Worm (Caenorhabditis elegans) whole organism, L3 larva: ENCODE results near the gene F07H5.13.
A peak's percentile ranks its signal among the peaks of the same experiment; 100 is the strongest.

Source experiments
- lin-39 ChIP-seq: fragments of 150-350 bp; optimal IDR thresholded peaks from 2 replicates; lab custom pipeline; 2018; ENCODE audit warnings: missing biosample characterization, missing genetic modification reagents, missing genetic modification characterization
- lsy-12 ChIP-seq: sonication (generic microtip); optimal IDR thresholded peaks from 2 replicates; lab custom pipeline; 2016; ENCODE audit warnings: mild to moderate bottlenecking, missing genetic modification characterization, missing compliant biosample characterization
- nhr-25 ChIP-seq: sonication (generic microtip); optimal IDR thresholded peaks from 2 replicates; lab custom pipeline; 2017; ENCODE audit warnings: missing biosample characterization, missing genetic modification characterization
- pha-4 ChIP-seq: fragments of 150-350 bp; optimal IDR thresholded peaks from 2 replicates; lab custom pipeline; 2014; ENCODE audit warnings: missing biosample characterization, missing genetic modification reagents, missing genetic modification characterization
- tbx-2 ChIP-seq: sonication (generic microtip); optimal IDR thresholded peaks from 2 replicates; lab custom pipeline; 2016; ENCODE audit warnings: mild to moderate bottlenecking, missing genetic modification characterization, missing compliant biosample characterization
- unc-62 ChIP-seq: fragments of 150-350 bp; sonication (generic microtip); optimal IDR thresholded peaks from 4 replicates; lab custom pipeline; 2014; ENCODE audit warnings: missing biosample characterization, missing genetic modification reagents, missing genetic modification characterization

DNA sequence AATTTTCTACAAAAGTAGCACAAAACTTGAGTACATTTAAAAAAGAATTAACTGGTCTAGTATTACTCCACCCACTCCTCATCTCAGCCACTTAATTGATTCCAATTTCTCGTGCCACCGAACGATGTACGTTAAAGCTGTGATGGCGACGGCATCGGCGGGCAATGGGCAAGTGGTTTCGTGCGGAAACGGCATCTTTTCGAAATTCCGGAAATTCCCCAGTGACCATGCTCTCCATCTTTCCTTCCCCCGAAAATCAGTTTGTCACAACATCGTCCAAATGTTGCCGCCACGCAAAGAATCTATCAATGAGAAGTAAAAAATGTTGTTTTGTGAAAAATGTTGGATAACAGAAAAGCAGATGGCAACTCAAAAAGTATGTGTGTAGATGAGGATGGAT, 42.6 kb downstream of the F07H5.13 start:
- TF ChIP-seq unc-62 (GFP tag; lab: Kevin White, UChicago) (no peak), nhr-25 (tag; lab: Kevin White, UChicago) (no peak), lin-39 (tag; lab: Kevin White, UChicago) (peak; percentile 16), pha-4 (no peak), lsy-12 (no peak), tbx-2 (tag; lab: Kevin White, UChicago) (no peak)
